Fruit fly (Drosophila melanogaster) whole organism, embryonic: Measurements from ENCODE around the gene Ras85D.

Experiments
- Bgb ChIP-seq: fragments of 200-800 bp; sonication (Bioruptor generic); IDR thresholded peaks from 2 replicates; pipeline ENCODE4 v1.3.6; 2022; ENCODE audit warnings: missing biosample characterization, missing genetic modification characterization; ENCODE audit not compliant: partially characterized antibody
- D19B ChIP-seq: fragments of 200-800 bp; sonication (Bioruptor generic); optimal IDR thresholded peaks from 2 replicates; lab custom pipeline; 2017; ENCODE audit warnings: missing biosample characterization, mild to moderate bottlenecking, missing genetic modification characterization
- NfI ChIP-seq: fragments of 200-800 bp; sonication (Bioruptor generic); optimal IDR thresholded peaks from 3 replicates; lab custom pipeline; 2018; ENCODE audit warnings: missing biosample characterization, mild to moderate bottlenecking, missing genetic modification characterization, moderate library complexity
- danr ChIP-seq: fragments of 200-800 bp; sonication (Bioruptor generic); IDR thresholded peaks from 2 replicates; pipeline ENCODE4 v1.3.6; 2022; ENCODE audit warnings: missing biosample characterization, missing genetic modification characterization
- knrl ChIP-seq: fragments of 200-800 bp; sonication (Bioruptor generic); IDR thresholded peaks from 3 replicates; pipeline ENCODE4 v1.3.6; 2022; ENCODE audit warnings: missing biosample characterization, missing genetic modification characterization; ENCODE audit not compliant: partially characterized antibody
- org-1 ChIP-seq: fragments of 200-800 bp; sonication (Bioruptor generic); optimal IDR thresholded peaks from 2 replicates; lab custom pipeline; 2017; ENCODE audit warnings: missing biosample characterization, missing genetic modification characterization
- sc ChIP-seq, 3 experiments: fragments of >200 bp in 2 of 3; fragments of 200-800 bp in 1 of 3; sonication (Bioruptor generic) in 1 of 3; optimal IDR thresholded peaks; 2 replicates in 2 of 3; 3 replicates in 1 of 3; lab custom pipeline; 2017; ENCODE audit warnings: mild to moderate bottlenecking in 1 of 3, missing biosample characterization in 1 of 3, missing genetic modification characterization in 1 of 3, missing genetic modification reagents in 1 of 3
- ssp ChIP-seq: fragments of 200-800 bp; sonication (Bioruptor generic); IDR thresholded peaks from 2 replicates; pipeline ENCODE4 v1.3.6; 2022; ENCODE audit warnings: missing biosample characterization, missing genetic modification characterization
- tin ChIP-seq: fragments of 200-800 bp; sonication (Bioruptor generic); optimal IDR thresholded peaks from 3 replicates; lab custom pipeline; 2016; ENCODE audit warnings: missing biosample characterization, missing genetic modification characterization

DNA sequence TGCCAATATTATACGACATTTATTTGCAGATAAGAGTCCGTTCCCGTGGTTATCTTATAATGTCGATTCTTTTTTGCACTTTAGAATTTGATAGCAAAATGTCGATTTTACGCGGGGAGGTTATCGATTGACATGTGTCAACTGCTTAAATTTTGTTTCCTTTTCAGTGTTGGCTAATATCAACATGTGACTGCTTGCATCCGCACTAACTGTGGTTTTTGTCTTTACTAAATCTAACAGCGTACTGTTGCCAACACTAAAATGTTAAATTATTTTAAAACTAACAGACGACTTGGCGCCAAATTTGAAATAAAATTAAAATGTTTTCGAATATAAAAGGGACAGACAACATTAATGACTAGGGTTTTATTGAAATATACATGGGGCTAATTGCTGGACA lies 16.1 kb downstream of the Ras85D start:
- TF ChIP-seq NfI (GFP tag; lab: Kevin White, UChicago) (peak; percentile 87), Bgb (peak; percentile 85), ssp (peak; percentile 66), danr (0 out of 2 replicates have a peak, but pooled peaks have one; percentile 30), org-1 (GFP tag; lab: Kevin White, UChicago) (peak; percentile 15), tin (GFP tag; lab: Kevin White, UChicago) (peak; percentile 54), knrl (GFP tag; lab: Robert Waterston, UW) (peak; percentile 69; the same call in 1 of the 3 replicates), sc (optimal IDR thresholded peaks at IDR 0.05; lab: Kevin White, UChicago) (no peak), sc (GFP tag; optimal IDR thresholded peaks at IDR 0.05; lab: Kevin White, UChicago) (no peak), D19B (GFP tag; lab: Kevin White, UChicago) (peak; percentile 12)
